Worm (Caenorhabditis elegans) whole organism, L4 larva: ENCODE results near the gene F08F8.10.

Source experiments
- D1046.2 ChIP-seq: fragments of 200-800 bp; sonication (Bioruptor generic); IDR thresholded peaks from 2 replicates; pipeline ENCODE4 v1.3.6; 2022; ENCODE audit warnings: missing genetic modification characterization, missing compliant biosample characterization
- F26F4.8 ChIP-seq: fragments of 200-800 bp; sonication (Bioruptor generic); conservative IDR thresholded peaks from 2 replicates; pipeline ENCODE4 v1.3.6; 2022; ENCODE audit warnings: missing genetic modification characterization, missing compliant biosample characterization
- F44E2.7 ChIP-seq: fragments of 200-800 bp; sonication (Bioruptor generic); IDR thresholded peaks from 2 replicates; pipeline ENCODE4 v2.1.2; 2022; ENCODE audit warnings: missing genetic modification characterization, missing compliant biosample characterization
- F49E8.2 ChIP-seq: sonication (generic microtip); optimal IDR thresholded peaks from 2 replicates; lab custom pipeline; 2016; ENCODE audit warnings: missing compliant biosample characterization, mild to moderate bottlenecking, missing genetic modification characterization, borderline replicate concordance
- T20F7.1 ChIP-seq: fragments of 200-800 bp; sonication (Bioruptor generic); optimal IDR thresholded peaks from 2 replicates; lab custom pipeline; 2018; ENCODE audit warnings: mild to moderate bottlenecking, missing genetic modification characterization, missing compliant biosample characterization
- T26A8.4 ChIP-seq: fragments of 200-800 bp; sonication (Bioruptor generic); IDR thresholded peaks from 2 replicates; pipeline ENCODE4 v1.3.6; 2022; ENCODE audit warnings: missing genetic modification characterization, missing compliant biosample characterization
- Y105C5A.15 ChIP-seq: fragments of 200-800 bp; sonication (Bioruptor generic); IDR thresholded peaks from 2 replicates; pipeline ENCODE4 v1.3.6; 2022; ENCODE audit warnings: missing genetic modification characterization, missing compliant biosample characterization
- Y48G9A.11 ChIP-seq: fragments of 200-800 bp; sonication (Bioruptor generic); IDR thresholded peaks from 2 replicates; pipeline ENCODE4 v1.3.6; 2022; ENCODE audit warnings: missing genetic modification reagents, missing genetic modification characterization, missing compliant biosample characterization
- Y5F2A.4 ChIP-seq: fragments of 200-800 bp; sonication (Bioruptor generic); optimal IDR thresholded peaks from 2 replicates; lab custom pipeline; 2018; ENCODE audit warnings: mild to moderate bottlenecking, missing genetic modification characterization, missing compliant biosample characterization
- Y75B8A.6 ChIP-seq: fragments of 200-800 bp; sonication (Bioruptor generic); IDR thresholded peaks from 2 replicates; pipeline ENCODE4 v1.3.6; 2022; ENCODE audit warnings: missing genetic modification reagents, missing genetic modification characterization, missing compliant biosample characterization
- ZK337.2 ChIP-seq: fragments of 200-800 bp; sonication (Bioruptor generic); IDR thresholded peaks from 2 replicates; pipeline ENCODE4 v1.3.6; 2022; ENCODE audit warnings: missing genetic modification reagents, missing genetic modification characterization, missing compliant biosample characterization
- aha-1 ChIP-seq: fragments of 150-350 bp; peaks from one replicate; lab custom pipeline; 2014; ENCODE audit warnings: missing biosample characterization, missing genetic modification characterization
- aly-2 ChIP-seq: sonication (generic microtip); optimal IDR thresholded peaks from 2 replicates; lab custom pipeline; 2018; ENCODE audit warnings: missing biosample characterization, missing genetic modification characterization
- ama-1 ChIP-seq: fragments of 150-350 bp; optimal IDR thresholded peaks from 2 replicates; lab custom pipeline; 2014; ENCODE audit warnings: inconsistent platforms, mixed read lengths
- ceh-20 ChIP-seq: fragments of 200-800 bp; sonication (Bioruptor generic); IDR thresholded peaks from 2 replicates; pipeline ENCODE4 v1.3.6; 2022; ENCODE audit warnings: missing genetic modification reagents, missing genetic modification characterization, missing compliant biosample characterization
- ceh-82 ChIP-seq: sonication (generic microtip); optimal IDR thresholded peaks from 2 replicates; lab custom pipeline; 2017; ENCODE audit warnings: missing biosample characterization, missing genetic modification characterization
- cey-2 ChIP-seq: sonication (generic microtip); optimal IDR thresholded peaks from 3 replicates; lab custom pipeline; 2017; ENCODE audit warnings: missing genetic modification characterization, mild to moderate bottlenecking, missing compliant biosample characterization, antibody characterized with exemption, borderline replicate concordance; ENCODE audit not compliant: insufficient read depth
- ctbp-1 ChIP-seq: fragments of 200-800 bp; sonication (Bioruptor generic); IDR thresholded peaks from 2 replicates; pipeline ENCODE4 v1.3.6; 2022; ENCODE audit warnings: missing genetic modification reagents, missing genetic modification characterization, missing compliant biosample characterization
- daf-12 ChIP-seq: fragments of 150-350 bp; optimal IDR thresholded peaks from 2 replicates; lab custom pipeline; 2014; ENCODE audit warnings: missing biosample characterization, missing genetic modification reagents, missing genetic modification characterization
- daf-16 ChIP-seq, 3 experiments: sonication (generic microtip); optimal IDR thresholded peaks; 2 replicates each; lab custom pipeline; 2016 to 2017; ENCODE audit warnings: missing genetic modification characterization in 3 of 3, missing genetic modification reagents in 3 of 3, mild to moderate bottlenecking in 2 of 3, missing compliant biosample characterization in 2 of 3, missing biosample characterization in 1 of 3, moderate library complexity in 1 of 3
- duxl-1 ChIP-seq: sonication (generic microtip); optimal IDR thresholded peaks from 2 replicates; lab custom pipeline; 2016; ENCODE audit warnings: mild to moderate bottlenecking, missing genetic modification characterization, moderate library complexity, missing compliant biosample characterization; ENCODE audit not compliant: poor library complexity
- dve-1 ChIP-seq: sonication (generic microtip); optimal IDR thresholded peaks from 2 replicates; lab custom pipeline; 2017; ENCODE audit warnings: antibody characterized with exemption, mild to moderate bottlenecking, missing genetic modification characterization, missing compliant biosample characterization; ENCODE audit not compliant: insufficient read depth
- egl-43 ChIP-seq: fragments of 200-800 bp; sonication (Bioruptor generic); IDR thresholded peaks from 2 replicates; pipeline ENCODE4 v1.3.6; 2022; ENCODE audit warnings: missing genetic modification reagents, missing genetic modification characterization, missing compliant biosample characterization
- fkh-10 ChIP-seq: fragments of 150-350 bp; optimal IDR thresholded peaks from 2 replicates; lab custom pipeline; 2014; ENCODE audit warnings: missing biosample characterization, missing genetic modification reagents, missing genetic modification characterization
- gei-8 ChIP-seq: fragments of 200-800 bp; sonication (Bioruptor generic); optimal IDR thresholded peaks from 2 replicates; lab custom pipeline; 2018; ENCODE audit warnings: mild to moderate bottlenecking, missing genetic modification characterization, missing compliant biosample characterization
- hif-1 ChIP-seq, 2 experiments: sonication (generic microtip); optimal IDR thresholded peaks; 2 replicates each; lab custom pipeline; 2016 to 2017; ENCODE audit warnings: missing compliant biosample characterization in 2 of 2, missing genetic modification characterization in 2 of 2, missing genetic modification reagents in 2 of 2, missing genotype in 2 of 2, mild to moderate bottlenecking in 1 of 2
- hmg-1.1 ChIP-seq: fragments of 200-800 bp; sonication (Bioruptor generic); IDR thresholded peaks from 2 replicates; pipeline ENCODE4 v1.3.6; 2022; ENCODE audit warnings: missing genetic modification reagents, missing genetic modification characterization, missing compliant biosample characterization
- lin-1 ChIP-seq: fragments of 200-800 bp; sonication (Bioruptor generic); IDR thresholded peaks from 2 replicates; pipeline ENCODE4 v1.3.6; 2022; ENCODE audit warnings: missing genetic modification reagents, missing genetic modification characterization, missing compliant biosample characterization
- lin-13 ChIP-seq: fragments of 150-350 bp; optimal IDR thresholded peaks from 2 replicates; lab custom pipeline; 2014; ENCODE audit warnings: missing biosample characterization, missing genetic modification reagents, missing genetic modification characterization
- lin-38 ChIP-seq: fragments of 200-800 bp; sonication (Bioruptor generic); IDR thresholded peaks from 2 replicates; pipeline ENCODE4 v1.3.6; 2022; ENCODE audit warnings: missing genetic modification reagents, missing genetic modification characterization, missing compliant biosample characterization
- lsy-2 ChIP-seq, 2 experiments: fragments of 150-350 bp in 1 of 2; sonication (generic microtip) in 1 of 2; optimal IDR thresholded peaks; 2 replicates each; lab custom pipeline; 2014 to 2017; ENCODE audit warnings: missing biosample characterization in 2 of 2, missing genetic modification characterization in 2 of 2
- madf-9 ChIP-seq: fragments of 200-800 bp; sonication (Bioruptor generic); conservative IDR thresholded peaks from 2 replicates; pipeline ENCODE4 v1.3.6; 2022; ENCODE audit warnings: missing genetic modification reagents, missing genetic modification characterization, missing compliant biosample characterization
- mep-1 ChIP-seq: fragments of 150-350 bp; sonication (generic microtip); optimal IDR thresholded peaks from 3 replicates; lab custom pipeline; 2014; ENCODE audit warnings: missing biosample characterization, missing genetic modification characterization
- mes-2 ChIP-seq: sonication (generic microtip); optimal IDR thresholded peaks from 2 replicates; lab custom pipeline; 2016; ENCODE audit warnings: missing genotype, mild to moderate bottlenecking, missing genetic modification characterization, missing compliant biosample characterization; ENCODE audit not compliant: poor library complexity, severe bottlenecking
- nhr-10 ChIP-seq: fragments of 150-350 bp; optimal IDR thresholded peaks from 2 replicates; lab custom pipeline; 2014; ENCODE audit warnings: missing biosample characterization, missing genetic modification characterization
- nhr-102 ChIP-seq: sonication (generic microtip); optimal IDR thresholded peaks from 2 replicates; lab custom pipeline; 2016; ENCODE audit warnings: mild to moderate bottlenecking, missing genetic modification characterization, moderate library complexity, missing compliant biosample characterization
- nhr-237 ChIP-seq: sonication (generic microtip); optimal IDR thresholded peaks from 2 replicates; lab custom pipeline; 2017; ENCODE audit warnings: missing biosample characterization, missing genetic modification characterization
- nhr-28 ChIP-seq: fragments of 150-350 bp; optimal IDR thresholded peaks from 2 replicates; lab custom pipeline; 2014; ENCODE audit warnings: missing biosample characterization, missing genetic modification characterization
- nhr-48 ChIP-seq: sonication (generic microtip); optimal IDR thresholded peaks from 2 replicates; lab custom pipeline; 2016; ENCODE audit warnings: mild to moderate bottlenecking, missing genetic modification characterization, missing compliant biosample characterization
- nhr-6 ChIP-seq: fragments of 150-350 bp; optimal IDR thresholded peaks from 2 replicates; lab custom pipeline; 2014; ENCODE audit warnings: missing biosample characterization, missing genetic modification characterization
- pqm-1 ChIP-seq: sonication (generic microtip); optimal IDR thresholded peaks from 2 replicates; lab custom pipeline; 2017; ENCODE audit warnings: missing biosample characterization, missing genetic modification characterization
- rbr-2 ChIP-seq: sonication (generic microtip); optimal IDR thresholded peaks from 2 replicates; lab custom pipeline; 2016; ENCODE audit warnings: missing genotype, missing genetic modification characterization, missing compliant biosample characterization
- snpc-1.2 ChIP-seq: fragments of 200-800 bp; sonication (Bioruptor generic); IDR thresholded peaks from 2 replicates; pipeline ENCODE4 v1.3.6; 2022; ENCODE audit warnings: missing genetic modification reagents, missing genetic modification characterization, missing compliant biosample characterization
- spr-1 ChIP-seq: sonication (generic microtip); optimal IDR thresholded peaks from 2 replicates; lab custom pipeline; 2016; ENCODE audit warnings: mild to moderate bottlenecking, missing genetic modification characterization, missing compliant biosample characterization
- spr-3 ChIP-seq: fragments of 200-800 bp; sonication (Bioruptor generic); optimal IDR thresholded peaks from 2 replicates; lab custom pipeline; 2018; ENCODE audit warnings: mild to moderate bottlenecking, missing genetic modification characterization, missing compliant biosample characterization
- tra-1 ChIP-seq: fragments of 200-800 bp; sonication (Bioruptor generic); IDR thresholded peaks from 2 replicates; pipeline ENCODE4 v1.3.6; 2022; ENCODE audit warnings: missing genetic modification reagents, missing genetic modification characterization, missing compliant biosample characterization
- unc-130 ChIP-seq: sonication (generic microtip); optimal IDR thresholded peaks from 2 replicates; lab custom pipeline; 2016; ENCODE audit warnings: missing genetic modification reagents, missing genetic modification characterization, missing compliant biosample characterization
- zfp-2 ChIP-seq: sonication (generic microtip); optimal IDR thresholded peaks from 2 replicates; lab custom pipeline; 2016; ENCODE audit warnings: mild to moderate bottlenecking, missing genetic modification characterization, missing compliant biosample characterization
- zfp-3 ChIP-seq: fragments of 200-800 bp; sonication (Bioruptor generic); conservative IDR thresholded peaks from 2 replicates; pipeline ENCODE4 v1.3.6; 2022; ENCODE audit warnings: missing genetic modification reagents, missing genetic modification characterization, missing compliant biosample characterization
- zip-11 ChIP-seq: fragments of 200-800 bp; sonication (Bioruptor generic); IDR thresholded peaks from 2 replicates; pipeline ENCODE4 v1.3.6; 2022; ENCODE audit warnings: missing genetic modification characterization, missing compliant biosample characterization

Gene F08F8.10

DNA sequence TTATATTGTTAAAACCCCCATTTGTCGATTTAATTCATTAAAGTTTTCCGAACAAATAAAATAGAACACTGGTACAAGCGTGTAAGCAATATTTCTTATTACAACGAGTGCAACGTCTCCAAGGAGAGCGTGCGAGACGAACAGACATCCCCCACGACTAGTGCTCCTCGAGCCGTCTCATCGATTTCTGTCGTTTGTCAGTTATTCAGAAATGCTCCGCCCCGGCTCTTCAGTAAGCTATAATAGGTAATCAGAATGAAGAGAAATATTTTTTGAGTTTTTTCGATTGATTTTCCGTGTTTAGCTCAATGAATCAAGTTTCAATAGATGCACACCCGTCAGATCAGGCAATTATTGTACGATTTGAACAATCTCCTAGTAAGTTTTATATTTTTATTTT, 18.5 kb downstream of the F08F8.10 start, which contains the start of gene kap-1:
Gene kap-1 (plus strand): TSS at position 143 of the 400 bp plus-strand sequence.
- TF ChIP-seq ceh-20 (GFP tag; lab: Robert Waterston, UW), result no peak
- no peak for TF ChIP-seq nhr-28
- no peak for TF ChIP-seq daf-12
- 0 out of 2 replicates have a peak, but pooled peaks have one; percentile 21 for TF ChIP-seq lin-38 (GFP tag; lab: Robert Waterston, UW)
- peak; percentile 75 for TF ChIP-seq ama-1 (lab: Kevin White, UChicago)
- peak; percentile 18 for TF ChIP-seq T20F7.1 (GFP tag; lab: Kevin White, UChicago)
- TF ChIP-seq aha-1 (tag; lab: Kevin White, UChicago), result no peak
- TF ChIP-seq Y105C5A.15 (GFP tag; lab: Robert Waterston, UW), result no peak
- TF ChIP-seq D1046.2, result no peak
- TF ChIP-seq dve-1, result no peak
- TF ChIP-seq mes-2 (tag; lab: Kevin White, UChicago), result peak; percentile 20
- TF ChIP-seq nhr-102, result peak; percentile 29
- TF ChIP-seq mep-1 (tag; lab: Kevin White, UChicago), result peak; percentile 32
- TF ChIP-seq zip-11 (GFP tag; lab: Robert Waterston, UW), result no peak
- TF ChIP-seq F26F4.8 (GFP tag; lab: Robert Waterston, UW), result no peak
- no peak for TF ChIP-seq zfp-2 (tag; lab: Kevin White, UChicago)
- peak in 1 of 2 experiments; percentile 12 for TF ChIP-seq daf-16 (GFP tag; optimal IDR thresholded peaks at IDR 0.05; lab: Kevin White, UChicago)
- peak; percentile 18 for TF ChIP-seq daf-16 (tag; optimal IDR thresholded peaks at IDR 0.05; lab: Kevin White, UChicago)
- TF ChIP-seq hif-1 (tag; optimal IDR thresholded peaks at IDR 0.05; lab: Kevin White, UChicago), result no peak
- TF ChIP-seq unc-130 (GFP tag; lab: Kevin White, UChicago), result no peak
- no peak for TF ChIP-seq aly-2 (tag; lab: Kevin White, UChicago)
- TF ChIP-seq F44E2.7 (GFP tag; lab: Robert Waterston, UW), result 0 out of 2 replicates have a peak, but pooled peaks have one; percentile 50
- TF ChIP-seq pqm-1 (tag; lab: Kevin White, UChicago), result no peak
- TF ChIP-seq madf-9 (GFP tag; lab: Robert Waterston, UW), result no peak
- no peak for TF ChIP-seq ctbp-1 (GFP tag; lab: Robert Waterston, UW)
- TF ChIP-seq snpc-1.2 (GFP tag; lab: Robert Waterston, UW), result 0 out of 2 replicates have a peak, but pooled peaks have one; percentile 11
- TF ChIP-seq lin-13, result no peak
- no peak for TF ChIP-seq F49E8.2 (tag; lab: Kevin White, UChicago)
- 0 out of 2 replicates have a peak, but pooled peaks have one; percentile 5 for TF ChIP-seq tra-1
- no peak for TF ChIP-seq spr-1 (tag; lab: Kevin White, UChicago)
- peak; percentile 13 for TF ChIP-seq duxl-1
- TF ChIP-seq cey-2 (tag; lab: Kevin White, UChicago), result no peak
- no peak for TF ChIP-seq fkh-10 (GFP tag; lab: Kevin White, UChicago)
- no peak for TF ChIP-seq nhr-10 (tag; lab: Kevin White, UChicago)
- TF ChIP-seq Y75B8A.6 (GFP tag; lab: Robert Waterston, UW), result peak; percentile 3; the same call in 1 of the 2 replicates
- TF ChIP-seq ceh-82, result no peak
- TF ChIP-seq ZK337.2 (GFP tag; lab: Robert Waterston, UW), result 0 out of 2 replicates have a peak, but pooled peaks have one; percentile 37
- TF ChIP-seq lsy-2 (tag; optimal IDR thresholded peaks at IDR 0.05; lab: Kevin White, UChicago), result peak in 1 of 2 experiments; percentile 33
- no peak for TF ChIP-seq rbr-2 (tag; lab: Kevin White, UChicago)
- no peak for TF ChIP-seq Y48G9A.11 (GFP tag; lab: Robert Waterston, UW)
- peak; percentile 64 for TF ChIP-seq egl-43 (GFP tag; lab: Robert Waterston, UW)
- TF ChIP-seq T26A8.4 (GFP tag; lab: Robert Waterston, UW), result 0 out of 2 replicates have a peak, but pooled peaks have one; percentile 26
- no peak; the same call in 1 of the 2 replicates for TF ChIP-seq zfp-3 (GFP tag; lab: Robert Waterston, UW)
- TF ChIP-seq lin-1 (GFP tag; lab: Robert Waterston, UW), result no peak
- peak; percentile 13 for TF ChIP-seq gei-8
- peak; percentile 22 for TF ChIP-seq nhr-48 (tag; lab: Kevin White, UChicago)
- no peak for TF ChIP-seq nhr-237 (tag; lab: Kevin White, UChicago)
- TF ChIP-seq hmg-1.1 (GFP tag; lab: Robert Waterston, UW), result 0 out of 2 replicates have a peak, but pooled peaks have one; percentile 36
- no peak for TF ChIP-seq Y5F2A.4 (GFP tag; lab: Kevin White, UChicago)
- TF ChIP-seq spr-3 (GFP tag; lab: Kevin White, UChicago), result peak; percentile 29
- TF ChIP-seq nhr-6 (tag; lab: Kevin White, UChicago), result no peak
